Worm (Caenorhabditis elegans): ENCODE measurements around the gene R11D1.2.

DNA sequence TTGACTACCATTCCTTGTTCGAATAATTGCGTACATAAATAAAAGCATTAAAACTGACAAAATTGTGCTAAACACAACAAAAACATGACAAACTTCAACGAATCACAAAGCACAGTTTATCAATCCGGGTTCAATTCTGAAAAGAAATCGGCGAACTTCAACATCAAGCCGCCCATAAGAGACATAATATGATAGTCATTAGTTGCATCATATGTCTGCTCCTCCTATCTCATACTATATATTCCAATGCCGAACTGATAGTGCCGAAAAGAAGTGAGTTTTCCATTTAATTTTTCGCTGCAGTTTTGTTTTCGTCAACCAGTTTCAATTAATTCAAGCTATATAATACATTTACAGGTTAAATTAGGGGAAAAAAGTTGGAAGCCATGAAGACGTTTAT lies 33.3 kb downstream of the R11D1.2 start, which contains the start of gene hrg-7:
- no peak for TF ChIP-seq tbx-9 (tag; optimal IDR thresholded peaks at IDR 0.05; ENCODE audit: borderline replicate concordance)
- no peak for TF ChIP-seq ceh-27 (GFP tag; optimal IDR thresholded peaks at IDR 0.05)
- TF ChIP-seq rpc-1 (optimal IDR thresholded peaks at IDR 0.05): no peak
- no peak for TF ChIP-seq rpc-1 (tag; optimal IDR thresholded peaks at IDR 0.05)
- no peak for TF ChIP-seq dox-1 (GFP tag; IDR thresholded peaks at IDR 0.05)
- no peak for TF ChIP-seq ztf-22 (GFP tag; optimal IDR thresholded peaks at IDR 0.05)
- no peak for TF ChIP-seq attf-6 (GFP tag; IDR thresholded peaks at IDR 0.05)
- TF ChIP-seq nhr-90 (tag; optimal IDR thresholded peaks at IDR 0.05): no peak
- TF ChIP-seq snpc-4 (GFP tag; optimal IDR thresholded peaks at IDR 0.05): no peak
- no peak for TF ChIP-seq snpc-4 (tag; optimal IDR thresholded peaks at IDR 0.05)
- no peak for TF ChIP-seq ama-1 (optimal IDR thresholded peaks at IDR 0.05)
- TF ChIP-seq ama-1 (GFP tag; optimal IDR thresholded peaks at IDR 0.05): no peak
- TF ChIP-seq lsy-27 (tag; optimal IDR thresholded peaks at IDR 0.05; ENCODE audit: borderline replicate concordance, insufficient read depth): no peak
- no peak for TF ChIP-seq ceh-79 (tag; optimal IDR thresholded peaks at IDR 0.05)
- no peak for TF ChIP-seq lin-26 (GFP tag; IDR thresholded peaks at IDR 0.05)
